Fruit fly (Drosophila melanogaster) whole organism: ENCODE results near the gene CG14566.

Experiments used
- CG8478 ChIP-seq: fragments of >200 bp; optimal IDR thresholded peaks from 2 replicates; lab custom pipeline; 2018; ENCODE audit warnings: inconsistent platforms
- pan ChIP-seq: fragments of >200 bp; optimal IDR thresholded peaks from 2 replicates; lab custom pipeline; 2017
- psq ChIP-seq: fragments of >200 bp; optimal IDR thresholded peaks from 2 replicates; lab custom pipeline; 2017

- TF ChIP-seq CG8478 (no peak), pan (no peak), psq (no peak)
Measured at dm6 chr3L:21731104-21731600, 9.0 kb downstream of the CG14566 start, which contains the start of gene CG14569.
